Worm (Caenorhabditis elegans) whole organism, midembryonic: ENCODE measurements around the gene stdh-4.
A peak's percentile ranks its signal among the peaks of the same experiment; 100 is the strongest.
"Not testable (repeated sequence)": the region's sequence is repeated elsewhere in the genome, so short reads cannot be mapped to it uniquely, and the experiment has no call there.

ENCODE experiments used
- T22C8.4 ChIP-seq: fragments of 200-800 bp; sonication (Bioruptor generic); IDR thresholded peaks from 2 replicates; pipeline ENCODE4 v1.3.6; 2022; ENCODE audit warnings: missing genetic modification characterization, missing compliant biosample characterization
- cog-1 ChIP-seq: sonication (generic microtip); optimal IDR thresholded peaks from 2 replicates; lab custom pipeline; 2016; ENCODE audit warnings: missing genetic modification characterization, missing compliant biosample characterization
- flt-1 ChIP-seq: fragments of 200-800 bp; sonication (Bioruptor generic); IDR thresholded peaks from 2 replicates; pipeline ENCODE4 v1.3.6; 2022; ENCODE audit warnings: missing genetic modification characterization, missing compliant biosample characterization
- klf-2 ChIP-seq: fragments of 200-800 bp; sonication (Bioruptor generic); conservative IDR thresholded peaks from 2 replicates; pipeline ENCODE4 v1.3.6; 2022; ENCODE audit warnings: missing genetic modification reagents, missing genetic modification characterization, missing compliant biosample characterization
- med-1 ChIP-seq: sonication (generic microtip); optimal IDR thresholded peaks from 2 replicates; lab custom pipeline; 2017; ENCODE audit warnings: missing genetic modification characterization, mild to moderate bottlenecking, missing compliant biosample characterization, antibody characterized with exemption, missing genetic modification reagents; ENCODE audit not compliant: insufficient read depth
- ref-1 ChIP-seq: fragments of 200-800 bp; sonication (Bioruptor generic); conservative IDR thresholded peaks from 2 replicates; pipeline ENCODE4 v1.3.6; 2022; ENCODE audit warnings: missing genetic modification reagents, missing genetic modification characterization, missing compliant biosample characterization
- tab-1 ChIP-seq: fragments of 200-800 bp; sonication (Bioruptor generic); IDR thresholded peaks from 2 replicates; pipeline ENCODE4 v1.3.6; 2022; ENCODE audit warnings: missing genetic modification characterization, missing compliant biosample characterization
- ztf-23 ChIP-seq: fragments of 200-800 bp; sonication (Bioruptor generic); IDR thresholded peaks from 2 replicates; pipeline ENCODE4 v1.3.6; 2022; ENCODE audit warnings: missing genetic modification reagents, missing genetic modification characterization, missing compliant biosample characterization
- ztf-29 ChIP-seq: fragments of 200-800 bp; sonication (Bioruptor generic); IDR thresholded peaks from 2 replicates; pipeline ENCODE4 v1.3.6; 2022; ENCODE audit warnings: missing genetic modification reagents, missing genetic modification characterization, missing compliant biosample characterization

Gene stdh-4

ce11 chrV:8552460-8552859 lies 3.4 kb downstream of the stdh-4 start, which contains the start of gene acr-15:
Gene acr-15, plus strand, starts transcription at chrV:8552695.
- TF ChIP-seq tab-1 (no peak), cog-1 (no peak), ref-1 (GFP tag; lab: Robert Waterston, UW) (no peak), klf-2 (GFP tag; lab: Robert Waterston, UW) (no peak), ztf-29 (GFP tag; lab: Robert Waterston, UW) (no peak), ztf-23 (GFP tag; lab: Robert Waterston, UW) (0 out of 2 replicates have a peak, but pooled peaks have one; percentile 34), T22C8.4 (GFP tag; lab: Robert Waterston, UW) (no peak)

- TF ChIP-seq ref-1 (GFP tag; lab: Robert Waterston, UW) (no peak), ztf-29 (GFP tag; lab: Robert Waterston, UW) (no peak), flt-1 (no peak), tab-1 (no peak), ztf-23 (GFP tag; lab: Robert Waterston, UW) (no peak), cog-1 (no peak), klf-2 (GFP tag; lab: Robert Waterston, UW) (no peak), med-1 (GFP tag; lab: Kevin White, UChicago) (no peak)
These were observed 6.9 kb downstream of the stdh-4 start for ce11 chrV:8555955-8556354.

- TF ChIP-seq med-1 (GFP tag; lab: Kevin White, UChicago) (no peak), klf-2 (GFP tag; lab: Robert Waterston, UW) (no peak), tab-1 (no peak), ref-1 (GFP tag; lab: Robert Waterston, UW) (no peak), flt-1 (no peak), cog-1 (no peak), ztf-23 (GFP tag; lab: Robert Waterston, UW) (no peak), ztf-29 (GFP tag; lab: Robert Waterston, UW) (no peak), T22C8.4 (GFP tag; lab: Robert Waterston, UW) (no peak)
These were observed 11.8 kb downstream of the stdh-4 start, which contains the start of gene acr-16 for ce11 chrV:8560916-8561315. Gene acr-16, plus strand, starts transcription at chrV:8561216.

ce11 chrV:8565075-8565474 lies 16.0 kb downstream of the stdh-4 start, which contains the start of gene F25G6.8:
Gene F25G6.8, minus strand, starts transcription at chrV:8565175.
- no peak for TF ChIP-seq flt-1
- TF ChIP-seq ref-1 (GFP tag; lab: Robert Waterston, UW), result no peak

- TF ChIP-seq klf-2 (GFP tag; lab: Robert Waterston, UW) (no peak), tab-1 (no peak), ref-1 (GFP tag; lab: Robert Waterston, UW) (no peak), med-1 (GFP tag; lab: Kevin White, UChicago) (no peak), T22C8.4 (GFP tag; lab: Robert Waterston, UW) (no peak), flt-1 (no peak), ztf-29 (GFP tag; lab: Robert Waterston, UW) (no peak), cog-1 (no peak), ztf-23 (GFP tag; lab: Robert Waterston, UW) (no peak)
These were observed 20.1 kb downstream of the stdh-4 start for ce11 chrV:8569172-8569571.

ce11 chrV:8569841-8570361 lies 20.8 kb downstream of the stdh-4 start, which contains the start of the genes F25G6.9 and symk-1:
Gene F25G6.9, minus strand, starts transcription at chrV:8570000.
Gene symk-1, plus strand, starts transcription at chrV:8570311.
- no peak for TF ChIP-seq klf-2 (GFP tag; lab: Robert Waterston, UW)
- no peak for TF ChIP-seq ztf-29 (GFP tag; lab: Robert Waterston, UW)
- no peak for TF ChIP-seq T22C8.4 (GFP tag; lab: Robert Waterston, UW)
- no peak for TF ChIP-seq flt-1
- TF ChIP-seq ref-1 (GFP tag; lab: Robert Waterston, UW), result no peak
- TF ChIP-seq med-1 (GFP tag; lab: Kevin White, UChicago), result no peak
- no peak for TF ChIP-seq cog-1
- no peak for TF ChIP-seq ztf-23 (GFP tag; lab: Robert Waterston, UW)

- not testable (repeated sequence) for TF ChIP-seq klf-2, ztf-23, ztf-29 (GFP tag; lab: Robert Waterston, UW)
These were observed 25.7 kb downstream of the stdh-4 start, which contains the start of gene F25G6.1 for ce11 chrV:8574762-8575161. Gene F25G6.1, plus strand, starts transcription at chrV:8575062.

- no peak for TF ChIP-seq ztf-29 (GFP tag; lab: Robert Waterston, UW)
- no peak for TF ChIP-seq med-1 (GFP tag; lab: Kevin White, UChicago)
- TF ChIP-seq ref-1 (GFP tag; lab: Robert Waterston, UW), result no peak
- TF ChIP-seq ztf-23 (GFP tag; lab: Robert Waterston, UW), result no peak
- TF ChIP-seq T22C8.4 (GFP tag; lab: Robert Waterston, UW), result no peak
- TF ChIP-seq klf-2 (GFP tag; lab: Robert Waterston, UW), result no peak
- TF ChIP-seq tab-1, result no peak
- no peak for TF ChIP-seq flt-1
- no peak for TF ChIP-seq cog-1
These were observed 31.9 kb downstream of the stdh-4 start, which contains the start of gene C10B5.1 for ce11 chrV:8580961-8581360. Gene C10B5.1, plus strand, starts transcription at chrV:8581261.

- TF ChIP-seq tab-1 (no peak), med-1 (GFP tag; lab: Kevin White, UChicago) (no peak), ztf-29 (GFP tag; lab: Robert Waterston, UW) (no peak), flt-1 (no peak), ref-1 (GFP tag; lab: Robert Waterston, UW) (no peak), T22C8.4 (GFP tag; lab: Robert Waterston, UW) (no peak), klf-2 (GFP tag; lab: Robert Waterston, UW) (no peak), cog-1 (no peak), ztf-23 (GFP tag; lab: Robert Waterston, UW) (no peak)
These were observed 37.4 kb downstream of the stdh-4 start for ce11 chrV:8586472-8586871.

- TF ChIP-seq ref-1 (GFP tag; lab: Robert Waterston, UW), result no peak
- no peak for TF ChIP-seq cog-1
- TF ChIP-seq T22C8.4 (GFP tag; lab: Robert Waterston, UW), result no peak
- TF ChIP-seq klf-2 (GFP tag; lab: Robert Waterston, UW), result no peak
- TF ChIP-seq tab-1, result no peak
- no peak for TF ChIP-seq ztf-29 (GFP tag; lab: Robert Waterston, UW)
- TF ChIP-seq med-1 (GFP tag; lab: Kevin White, UChicago), result no peak
- no peak for TF ChIP-seq ztf-23 (GFP tag; lab: Robert Waterston, UW)
- no peak for TF ChIP-seq flt-1
These were observed 37.8 kb downstream of the stdh-4 start for ce11 chrV:8586920-8587319.
